Fruit fly (Drosophila melanogaster) whole organism, embryonic: ENCODE measurements around the gene CG43693.

Experiments
- Abd-B ChIP-seq: fragments of 200-800 bp; sonication (Bioruptor generic); optimal IDR thresholded peaks from 2 replicates; lab custom pipeline; 2018; ENCODE audit warnings: missing biosample characterization, mild to moderate bottlenecking, missing genetic modification characterization, moderate library complexity
- Bdp1 ChIP-seq: fragments of 200-800 bp; sonication (Bioruptor generic); optimal IDR thresholded peaks from 3 replicates; lab custom pipeline; 2016; ENCODE audit warnings: missing biosample characterization, missing genetic modification characterization
- C15 ChIP-seq: fragments of 200-800 bp; sonication (Bioruptor generic); IDR thresholded peaks from 3 replicates; pipeline ENCODE4 v1.3.6; 2022; ENCODE audit warnings: missing biosample characterization, missing genetic modification characterization
- CG10147 ChIP-seq: fragments of 200-800 bp; sonication (Bioruptor generic); optimal IDR thresholded peaks from 2 replicates; lab custom pipeline; 2019; ENCODE audit warnings: missing biosample characterization, mild to moderate bottlenecking, missing genetic modification characterization, moderate library complexity
- CG11398 ChIP-seq: fragments of 200-800 bp; sonication (Bioruptor generic); optimal IDR thresholded peaks from 2 replicates; lab custom pipeline; 2016; ENCODE audit warnings: missing biosample characterization, missing genetic modification characterization
- CG11504 ChIP-seq: fragments of 200-800 bp; sonication (Bioruptor generic); optimal IDR thresholded peaks from 3 replicates; lab custom pipeline; 2019; ENCODE audit warnings: missing biosample characterization, mild to moderate bottlenecking, missing genetic modification characterization, moderate library complexity
- CG11696 ChIP-seq: fragments of 200-800 bp; sonication (Bioruptor generic); IDR thresholded peaks from 2 replicates; pipeline ENCODE4 v1.3.6; 2022; ENCODE audit warnings: missing biosample characterization, missing genetic modification characterization
- CG1233 ChIP-seq: fragments of 200-800 bp; sonication (Bioruptor generic); optimal IDR thresholded peaks from 4 replicates; lab custom pipeline; 2018; ENCODE audit warnings: missing biosample characterization, mild to moderate bottlenecking, missing genetic modification characterization
- CG12942 ChIP-seq: fragments of 200-800 bp; sonication (Bioruptor generic); optimal IDR thresholded peaks from 3 replicates; lab custom pipeline; 2016; ENCODE audit warnings: missing biosample characterization, missing genetic modification characterization
- CG14860 ChIP-seq: fragments of 200-800 bp; sonication (Bioruptor generic); IDR thresholded peaks from 3 replicates; pipeline ENCODE4 v1.3.6; 2022; ENCODE audit warnings: missing biosample characterization, missing genetic modification characterization; ENCODE audit not compliant: partially characterized antibody
- CG15073 ChIP-seq: fragments of 200-800 bp; sonication (Bioruptor generic); optimal IDR thresholded peaks from 2 replicates; lab custom pipeline; 2016; ENCODE audit warnings: missing biosample characterization, missing genetic modification characterization
- CG15269 ChIP-seq: fragments of 200-800 bp; sonication (Bioruptor generic); optimal IDR thresholded peaks from 2 replicates; lab custom pipeline; 2018; ENCODE audit warnings: missing biosample characterization, mild to moderate bottlenecking, missing genetic modification characterization, moderate library complexity
- CG1602 ChIP-seq: fragments of 200-800 bp; sonication (Bioruptor generic); optimal IDR thresholded peaks from 3 replicates; lab custom pipeline; 2016; ENCODE audit warnings: missing biosample characterization, missing genetic modification characterization
- CG1792 ChIP-seq: fragments of 200-800 bp; sonication (Bioruptor generic); optimal IDR thresholded peaks from 2 replicates; lab custom pipeline; 2016; ENCODE audit warnings: missing biosample characterization, missing genetic modification characterization
- CG18764 ChIP-seq: fragments of 200-800 bp; sonication (Bioruptor generic); optimal IDR thresholded peaks from 3 replicates; lab custom pipeline; 2016; ENCODE audit warnings: missing biosample characterization, missing genetic modification characterization
- CG31365 ChIP-seq: fragments of 200-800 bp; sonication (Bioruptor generic); optimal IDR thresholded peaks from 2 replicates; lab custom pipeline; 2018; ENCODE audit warnings: missing biosample characterization, mild to moderate bottlenecking, missing genetic modification characterization
- CG3281 ChIP-seq: fragments of 200-800 bp; sonication (Bioruptor generic); optimal IDR thresholded peaks from 3 replicates; lab custom pipeline; 2017; ENCODE audit warnings: missing biosample characterization, mild to moderate bottlenecking, missing genetic modification characterization
- CG6689 ChIP-seq: fragments of 200-800 bp; sonication (Bioruptor generic); IDR thresholded peaks from 2 replicates; pipeline ENCODE4 v1.3.6; 2022; ENCODE audit warnings: missing biosample characterization, missing genetic modification characterization
- CG6813 ChIP-seq: fragments of 200-800 bp; sonication (Bioruptor generic); optimal IDR thresholded peaks from 2 replicates; lab custom pipeline; 2017; ENCODE audit warnings: missing biosample characterization, missing genetic modification characterization, mild to moderate bottlenecking, moderate library complexity, missing genetic modification reagents
- CG7271 ChIP-seq: fragments of 200-800 bp; sonication (Bioruptor generic); optimal IDR thresholded peaks from 2 replicates; lab custom pipeline; 2018; ENCODE audit warnings: missing biosample characterization, mild to moderate bottlenecking, missing genetic modification characterization, moderate library complexity
- CG7357 ChIP-seq: fragments of 200-800 bp; sonication (Bioruptor generic); IDR thresholded peaks from 3 replicates; pipeline ENCODE4 v1.3.6; 2022; ENCODE audit warnings: missing biosample characterization, missing genetic modification characterization
- CG9876 ChIP-seq: fragments of 200-800 bp; sonication (Bioruptor generic); optimal IDR thresholded peaks from 2 replicates; lab custom pipeline; 2016; ENCODE audit warnings: missing biosample characterization, missing genetic modification characterization
- Camta ChIP-seq: fragments of 200-800 bp; sonication (Bioruptor generic); optimal IDR thresholded peaks from 2 replicates; lab custom pipeline; 2016; ENCODE audit warnings: missing biosample characterization, missing genetic modification characterization
- Drgx ChIP-seq: fragments of 200-800 bp; sonication (Bioruptor generic); IDR thresholded peaks from 2 replicates; pipeline ENCODE4 v1.3.6; 2022; ENCODE audit warnings: missing biosample characterization, missing genetic modification characterization
- ERR ChIP-seq: fragments of 200-800 bp; sonication (Bioruptor generic); optimal IDR thresholded peaks from 2 replicates; lab custom pipeline; 2016; ENCODE audit warnings: missing biosample characterization, missing genetic modification characterization
- HLH54F ChIP-seq: fragments of 200-800 bp; sonication (Bioruptor generic); optimal IDR thresholded peaks from 3 replicates; lab custom pipeline; 2016; ENCODE audit warnings: missing biosample characterization, missing genetic modification characterization
- Hr78 ChIP-seq, 2 experiments: fragments of 200-800 bp in 1 of 2; fragments of >200 bp in 1 of 2; sonication (Bioruptor generic) in 1 of 2; optimal IDR thresholded peaks; 2 replicates each; lab custom pipeline; 2017 to 2019; ENCODE audit warnings: missing biosample characterization in 2 of 2, missing genetic modification characterization in 2 of 2, mild to moderate bottlenecking in 1 of 2, moderate library complexity in 1 of 2
- Lhr ChIP-seq: fragments of 200-800 bp; sonication (Bioruptor generic); optimal IDR thresholded peaks from 3 replicates; lab custom pipeline; 2017; ENCODE audit warnings: mild to moderate bottlenecking, missing biosample characterization, missing genetic modification reagents, missing genetic modification characterization
- MESR4 ChIP-seq: fragments of 200-800 bp; sonication (Bioruptor generic); optimal IDR thresholded peaks from 2 replicates; lab custom pipeline; 2018; ENCODE audit warnings: missing biosample characterization, mild to moderate bottlenecking, missing genetic modification characterization, moderate library complexity
- PHDP ChIP-seq: fragments of 200-800 bp; sonication (Bioruptor generic); optimal IDR thresholded peaks from 3 replicates; lab custom pipeline; 2018; ENCODE audit warnings: missing biosample characterization, mild to moderate bottlenecking, missing genetic modification characterization, moderate library complexity
- Rfx ChIP-seq: fragments of 200-800 bp; sonication (Bioruptor generic); IDR thresholded peaks from 2 replicates; pipeline ENCODE4 v1.3.6; 2022; ENCODE audit warnings: missing biosample characterization, missing genetic modification characterization
- Stat92E ChIP-seq, 3 experiments: fragments of >200 bp in 2 of 3; fragments of 200-800 bp in 1 of 3; sonication (Bioruptor generic) in 1 of 3; optimal IDR thresholded peaks; 2 replicates each; lab custom pipeline; 2017 to 2019; ENCODE audit warnings: missing biosample characterization in 3 of 3, missing genetic modification characterization in 3 of 3, mild to moderate bottlenecking in 1 of 3, moderate library complexity in 1 of 3
- Taf1 ChIP-seq: fragments of 200-800 bp; sonication (Bioruptor generic); IDR thresholded peaks from 2 replicates; pipeline ENCODE4 v1.3.6; 2022; ENCODE audit warnings: missing biosample characterization, missing genetic modification characterization
- ase ChIP-seq: fragments of 200-800 bp; sonication (Bioruptor generic); IDR thresholded peaks from 3 replicates; pipeline ENCODE4 v1.3.6; 2022; ENCODE audit warnings: missing biosample characterization, missing genetic modification characterization
- crol ChIP-seq: fragments of 200-800 bp; sonication (Bioruptor generic); IDR thresholded peaks from 2 replicates; pipeline ENCODE4 v1.3.6; 2022; ENCODE audit warnings: missing biosample characterization, missing genetic modification characterization
- dysf ChIP-seq: fragments of 200-800 bp; sonication (Bioruptor generic); IDR thresholded peaks from 3 replicates; pipeline ENCODE4 v1.3.6; 2022; ENCODE audit warnings: missing biosample characterization, missing genetic modification characterization
- emc ChIP-seq: fragments of 200-800 bp; sonication (Bioruptor generic); optimal IDR thresholded peaks from 2 replicates; lab custom pipeline; 2016; ENCODE audit warnings: missing biosample characterization, missing genetic modification characterization
- ems ChIP-seq: fragments of 200-800 bp; sonication (Bioruptor generic); optimal IDR thresholded peaks from 3 replicates; lab custom pipeline; 2016; ENCODE audit warnings: missing biosample characterization, missing genetic modification characterization
- gcm2 ChIP-seq: fragments of 200-800 bp; sonication (Bioruptor generic); optimal IDR thresholded peaks from 2 replicates; lab custom pipeline; 2016; ENCODE audit warnings: missing biosample characterization, missing genetic modification characterization
- h ChIP-seq: fragments of >200 bp; optimal IDR thresholded peaks from 2 replicates; lab custom pipeline; 2017
- hkb ChIP-seq, 2 experiments: fragments of 200-800 bp in 1 of 2; fragments of >200 bp in 1 of 2; sonication (Bioruptor generic) in 1 of 2; IDR thresholded peaks in 1 of 2; optimal IDR thresholded peaks in 1 of 2; 2 replicates each; pipeline versions ENCODE4 v1.3.6 to Lab custom; 2017 to 2022; ENCODE audit warnings: missing biosample characterization in 1 of 2, missing genetic modification characterization in 1 of 2
- ken ChIP-seq: fragments of 200-800 bp; sonication (Bioruptor generic); IDR thresholded peaks from 3 replicates; pipeline ENCODE4 v1.3.6; 2022; ENCODE audit warnings: missing biosample characterization, missing genetic modification characterization
- klu ChIP-seq: fragments of 200-800 bp; sonication (Bioruptor generic); IDR thresholded peaks from 2 replicates; pipeline ENCODE4 v1.3.6; 2022; ENCODE audit warnings: missing biosample characterization, missing genetic modification characterization
- luna ChIP-seq: fragments of 200-800 bp; sonication (Bioruptor generic); optimal IDR thresholded peaks from 2 replicates; lab custom pipeline; 2016; ENCODE audit warnings: missing biosample characterization, missing genetic modification characterization
- salm ChIP-seq: fragments of 200-800 bp; sonication (Bioruptor generic); optimal IDR thresholded peaks from 2 replicates; lab custom pipeline; 2018; ENCODE audit warnings: missing biosample characterization, mild to moderate bottlenecking, missing genetic modification characterization
- sisA ChIP-seq: fragments of 200-800 bp; sonication (Bioruptor generic); IDR thresholded peaks from 2 replicates; pipeline ENCODE4 v1.3.6; 2022; ENCODE audit warnings: missing biosample characterization, missing genetic modification characterization
- sr ChIP-seq: fragments of 200-800 bp; sonication (Bioruptor generic); IDR thresholded peaks from 3 replicates; pipeline ENCODE4 v1.3.6; 2022; ENCODE audit warnings: missing biosample characterization, missing genetic modification characterization
- stwl ChIP-seq: fragments of 200-800 bp; sonication (Bioruptor generic); optimal IDR thresholded peaks from 3 replicates; lab custom pipeline; 2018; ENCODE audit warnings: missing biosample characterization, mild to moderate bottlenecking, missing genetic modification characterization, moderate library complexity
- toy ChIP-seq: fragments of 200-800 bp; sonication (Bioruptor generic); IDR thresholded peaks from 2 replicates; pipeline ENCODE4 v1.3.6; 2022; ENCODE audit warnings: missing biosample characterization, missing genetic modification characterization
- trh ChIP-seq: fragments of 200-800 bp; sonication (Bioruptor generic); optimal IDR thresholded peaks from 2 replicates; lab custom pipeline; 2016; ENCODE audit warnings: missing biosample characterization, missing genetic modification characterization
- ttk ChIP-seq: fragments of 200-800 bp; sonication (Bioruptor generic); IDR thresholded peaks from 2 replicates; pipeline ENCODE4 v2.1.2; 2022; ENCODE audit warnings: missing biosample characterization, missing genetic modification characterization
- wor ChIP-seq: fragments of 200-800 bp; sonication (Bioruptor generic); IDR thresholded peaks from 2 replicates; pipeline ENCODE4 v1.3.6; 2022; ENCODE audit warnings: missing biosample characterization, missing genetic modification characterization

Gene CG43693

dm6 chr3L:11070372-11070854, 19.2 kb upstream of the CG43693 start, which contains the start of gene Mocs1 (continued):
- no peak for TF ChIP-seq ase (GFP tag; lab: Robert Waterston, UW)
- TF ChIP-seq Bdp1 (GFP tag; lab: Kevin White, UChicago): no peak
- no peak; the same call in 2 of the 3 replicates for TF ChIP-seq dysf (GFP tag; lab: Robert Waterston, UW)
- no peak for TF ChIP-seq Stat92E (GFP tag; optimal IDR thresholded peaks at IDR 0.05; lab: Kevin White, UChicago)
- TF ChIP-seq trh (GFP tag; lab: Kevin White, UChicago): no peak
- TF ChIP-seq wor: no peak
- no peak for TF ChIP-seq CG7271 (tag; lab: Kevin White, UChicago)
- peak; percentile 53 for TF ChIP-seq Drgx (GFP tag; lab: Robert Waterston, UW)
- no peak for TF ChIP-seq CG1792 (GFP tag; lab: Kevin White, UChicago)
- no peak for TF ChIP-seq hkb (optimal IDR thresholded peaks at IDR 0.05; lab: Kevin White, UChicago)
- TF ChIP-seq hkb (GFP tag; IDR thresholded peaks at IDR 0.05; lab: Robert Waterston, UW): peak; percentile 17; the same call in 1 of the 2 replicates
- no peak for TF ChIP-seq CG31365 (tag; lab: Kevin White, UChicago)
- TF ChIP-seq CG6689 (GFP tag; lab: Robert Waterston, UW): no peak
- no peak for TF ChIP-seq CG10147
- TF ChIP-seq CG11504 (tag; lab: Kevin White, UChicago): no peak
- TF ChIP-seq CG1602 (GFP tag; lab: Kevin White, UChicago): no peak
- peak; percentile 2 for TF ChIP-seq PHDP (tag; lab: Kevin White, UChicago)
- no peak for TF ChIP-seq CG15073 (GFP tag; lab: Kevin White, UChicago)
- no peak for TF ChIP-seq Abd-B (GFP tag; lab: Kevin White, UChicago)
- TF ChIP-seq CG6813 (GFP tag; lab: Kevin White, UChicago): no peak
- TF ChIP-seq ERR: no peak
- TF ChIP-seq CG15269 (tag; lab: Kevin White, UChicago): peak; percentile 6
- peak; percentile 96 for TF ChIP-seq crol (GFP tag; lab: Robert Waterston, UW)
- TF ChIP-seq sr: no peak
- no peak for TF ChIP-seq CG12942 (GFP tag; lab: Kevin White, UChicago)
- no peak for TF ChIP-seq CG11696
- no peak for TF ChIP-seq emc
- no peak for TF ChIP-seq Taf1 (GFP tag; lab: Robert Waterston, UW)
- TF ChIP-seq luna (GFP tag; lab: Kevin White, UChicago): no peak
- no peak for TF ChIP-seq CG1233 (GFP tag; lab: Kevin White, UChicago)
- TF ChIP-seq MESR4 (GFP tag; lab: Kevin White, UChicago): no peak
- no peak for TF ChIP-seq h (lab: Kevin White, UChicago)
- no peak for TF ChIP-seq ems (GFP tag; lab: Kevin White, UChicago)
- TF ChIP-seq toy (GFP tag; lab: Robert Waterston, UW): no peak
- no peak for TF ChIP-seq sisA (GFP tag; lab: Robert Waterston, UW)
- TF ChIP-seq Rfx (GFP tag; lab: Robert Waterston, UW): peak; percentile 62
- TF ChIP-seq ken (GFP tag; lab: Robert Waterston, UW): no peak
- no peak for TF ChIP-seq klu (GFP tag; lab: Robert Waterston, UW)
- TF ChIP-seq CG7357: no peak
- TF ChIP-seq Camta (GFP tag; lab: Kevin White, UChicago): no peak
- TF ChIP-seq CG11398 (GFP tag; lab: Kevin White, UChicago): no peak
- no peak for TF ChIP-seq CG14860 (GFP tag; lab: Robert Waterston, UW)
- no peak for TF ChIP-seq Lhr (GFP tag; lab: Kevin White, UChicago)
- TF ChIP-seq CG18764 (GFP tag; lab: Kevin White, UChicago): no peak
- no peak for TF ChIP-seq CG3281 (GFP tag; lab: Kevin White, UChicago)
- TF ChIP-seq ttk (GFP tag; lab: Robert Waterston, UW): peak; percentile 26; the same call in 1 of the 2 replicates
- no peak for TF ChIP-seq C15 (GFP tag; lab: Robert Waterston, UW)
- no peak for TF ChIP-seq gcm2
- no peak for TF ChIP-seq HLH54F (GFP tag; lab: Kevin White, UChicago)
- no peak for TF ChIP-seq CG9876 (GFP tag; lab: Kevin White, UChicago)
- TF ChIP-seq salm: no peak
- TF ChIP-seq stwl (tag; lab: Kevin White, UChicago): no peak
- peak in 1 of 2 experiments; percentile 98 for TF ChIP-seq Hr78 (GFP tag; optimal IDR thresholded peaks at IDR 0.05; lab: Kevin White, UChicago)
